Fruit fly (Drosophila melanogaster) Kc167 (cell line): ENCODE results near the gene CG31624.

ENCODE experiments used
- Myc ChIP-seq: fragments of >200 bp; optimal IDR thresholded peaks from 2 replicates; lab custom pipeline; 2017; ENCODE audit warnings: missing external identifiers
- Sin3A ChIP-seq: fragments of >200 bp; optimal IDR thresholded peaks from 2 replicates; lab custom pipeline; 2018; ENCODE audit warnings: missing external identifiers
- h ChIP-seq: fragments of >200 bp; optimal IDR thresholded peaks from 3 replicates; lab custom pipeline; 2018; ENCODE audit warnings: missing external identifiers
- psq ChIP-seq: fragments of >200 bp; optimal IDR thresholded peaks from 2 replicates; lab custom pipeline; 2017; ENCODE audit warnings: missing external identifiers
- ttk ChIP-seq: sonication (Bioruptor generic); optimal IDR thresholded peaks from 2 replicates; lab custom pipeline; 2017; ENCODE audit warnings: missing external identifiers

DNA sequence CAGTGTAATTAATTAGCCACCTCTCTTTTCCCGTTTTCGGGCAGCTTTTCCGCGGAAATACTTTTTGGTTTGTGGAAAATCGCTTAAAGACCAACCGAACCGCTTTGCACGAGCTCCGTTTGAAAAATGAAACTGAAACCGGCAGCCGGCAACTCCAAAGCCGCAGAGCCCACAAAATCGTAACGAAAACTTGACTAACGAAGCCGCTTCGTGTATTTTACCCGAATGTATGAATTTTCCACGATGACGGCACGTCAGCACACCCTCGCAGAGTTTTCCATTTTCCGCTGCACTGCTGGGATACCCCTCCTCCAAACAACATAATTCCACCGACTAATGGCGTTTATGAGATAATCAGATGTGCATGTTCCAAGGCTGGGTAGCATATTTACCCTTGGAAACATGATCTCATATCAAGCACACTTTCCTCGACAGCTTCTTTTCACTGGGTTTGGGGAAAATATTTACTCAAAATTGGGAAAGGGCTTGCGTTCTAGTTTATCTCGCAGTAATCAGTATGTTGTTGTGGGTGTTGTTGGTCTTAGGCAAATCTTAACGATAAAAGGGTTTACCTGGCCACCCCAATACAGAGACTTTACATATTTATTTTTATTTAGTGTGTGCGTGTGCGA, 1.4 kb downstream of the CG31624 start, which contains the start of gene Ret:
- TF ChIP-seq Myc (no peak), psq (lab: Kevin White, UChicago) (no peak), ttk (no peak), Sin3A (lab: Kevin White, UChicago) (no peak), h (no peak)
